Fruit fly (Drosophila melanogaster): ENCODE data around the gene CG12811.

DNA sequence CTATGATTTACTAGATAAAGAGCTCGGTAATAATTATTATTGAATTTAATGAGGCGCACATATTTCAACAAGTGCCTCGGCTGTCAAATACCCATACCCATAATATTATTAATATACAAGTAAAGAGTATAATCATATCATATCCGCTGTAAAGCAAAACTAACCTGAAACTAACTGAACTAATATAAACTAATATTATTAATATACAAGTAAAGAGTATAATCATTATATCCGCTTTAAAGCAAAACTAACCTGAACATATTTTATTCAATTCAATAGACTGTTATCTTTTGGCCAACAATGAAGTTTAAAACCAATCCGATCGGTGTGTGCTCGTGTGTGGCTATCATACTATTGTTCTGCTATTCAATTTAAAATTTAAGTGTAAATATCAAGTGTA lies 17.9 kb upstream of the CG12811 start, which contains the start of gene CG33783:
- TF ChIP-seq psq (GFP tag; optimal IDR thresholded peaks at IDR 0.05) (no peak), sv (GFP tag; optimal IDR thresholded peaks at IDR 0.05) (no peak), Mio (GFP tag; optimal IDR thresholded peaks at IDR 0.05) (no peak), pan (optimal IDR thresholded peaks at IDR 0.05) (no peak), Myc (optimal IDR thresholded peaks at IDR 0.05) (no peak), fru (GFP tag; optimal IDR thresholded peaks at IDR 0.05) (no peak), jim (GFP tag; optimal IDR thresholded peaks at IDR 0.05) (no peak), OdsH (GFP tag; optimal IDR thresholded peaks at IDR 0.05) (no peak), usp (GFP tag; optimal IDR thresholded peaks at IDR 0.05) (no peak), Hr83 (GFP tag; optimal IDR thresholded peaks at IDR 0.05; ENCODE audit: poor library complexity, severe bottlenecking) (no peak), Rel (GFP tag; optimal IDR thresholded peaks at IDR 0.05) (no peak), Rel (tag; optimal IDR thresholded peaks at IDR 0.05) (no peak)
